Worm (Caenorhabditis elegans): Measurements from ENCODE around the gene cutl-5.

DNA sequence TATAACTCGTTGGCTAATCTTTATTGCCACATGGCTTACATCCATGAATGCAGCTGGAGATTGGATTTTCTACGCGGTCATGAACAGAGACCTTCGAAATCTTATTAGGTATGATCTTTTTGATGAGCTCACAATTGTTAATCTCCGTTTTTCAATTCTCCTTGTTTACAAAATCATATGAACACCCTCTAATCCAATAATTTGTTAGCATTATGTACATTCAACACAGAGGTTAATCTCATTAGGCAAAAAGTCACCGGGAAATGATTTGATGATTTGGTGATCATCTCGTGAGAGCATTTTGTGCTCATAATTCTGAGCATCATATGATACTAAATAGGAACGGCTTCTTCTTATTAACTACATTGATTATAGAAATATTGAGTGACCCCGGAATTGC, 30.5 kb upstream of the cutl-5 start:
- TF ChIP-seq cog-1 (tag; optimal IDR thresholded peaks at IDR 0.05) (no peak), flt-1 (GFP tag; IDR thresholded peaks at IDR 0.05) (no peak), med-1 (GFP tag; optimal IDR thresholded peaks at IDR 0.05; ENCODE audit: insufficient read depth) (no peak), T22C8.4 (GFP tag; IDR thresholded peaks at IDR 0.05) (no peak), ref-1 (GFP tag; conservative IDR thresholded peaks at IDR 0.05) (no peak), ztf-23 (GFP tag; IDR thresholded peaks at IDR 0.05) (no peak), tab-1 (GFP tag; IDR thresholded peaks at IDR 0.05) (no peak), klf-2 (GFP tag; conservative IDR thresholded peaks at IDR 0.05) (no peak), ztf-29 (GFP tag; IDR thresholded peaks at IDR 0.05) (no peak)

Measured in whole organism, midembryonic.